Worm (Caenorhabditis elegans) whole organism, late embryonic: ENCODE data around the gene B0198.2.

Experiments
- C38D4.7 ChIP-seq: fragments of 200-800 bp; sonication (Bioruptor generic); optimal IDR thresholded peaks from 2 replicates; lab custom pipeline; 2018; ENCODE audit warnings: mild to moderate bottlenecking, missing genetic modification characterization, moderate library complexity, missing compliant biosample characterization
- F13H6.1 ChIP-seq: sonication (generic microtip); optimal IDR thresholded peaks from 2 replicates; lab custom pipeline; 2016; ENCODE audit warnings: missing genetic modification characterization, missing compliant biosample characterization
- K09A11.1 ChIP-seq: sonication (generic microtip); optimal IDR thresholded peaks from 2 replicates; lab custom pipeline; 2017; ENCODE audit warnings: antibody characterized with exemption, mild to moderate bottlenecking, missing genetic modification characterization, missing compliant biosample characterization; ENCODE audit not compliant: insufficient read depth
- T23F11.4 ChIP-seq: fragments of 200-800 bp; sonication (Bioruptor generic); optimal IDR thresholded peaks from 2 replicates; lab custom pipeline; 2018; ENCODE audit warnings: mild to moderate bottlenecking, missing genetic modification characterization, missing compliant biosample characterization
- ceh-14 ChIP-seq: sonication (generic microtip); optimal IDR thresholded peaks from 2 replicates; lab custom pipeline; 2016; ENCODE audit warnings: missing genotype, missing genetic modification characterization, missing compliant biosample characterization
- ceh-18 ChIP-seq: sonication (generic microtip); optimal IDR thresholded peaks from 2 replicates; lab custom pipeline; 2016; ENCODE audit warnings: missing genetic modification characterization, missing compliant biosample characterization
- ceh-2 ChIP-seq: sonication (generic microtip); optimal IDR thresholded peaks from 2 replicates; lab custom pipeline; 2016; ENCODE audit warnings: missing genotype, missing genetic modification characterization, missing compliant biosample characterization
- ceh-22 ChIP-seq: sonication (generic microtip); optimal IDR thresholded peaks from 2 replicates; lab custom pipeline; 2017; ENCODE audit warnings: missing biosample characterization, missing genetic modification characterization
- ceh-24 ChIP-seq: sonication (generic microtip); optimal IDR thresholded peaks from 2 replicates; lab custom pipeline; 2016; ENCODE audit warnings: mild to moderate bottlenecking, missing genetic modification characterization, missing compliant biosample characterization
- ceh-30 ChIP-seq: fragments of 150-350 bp; optimal IDR thresholded peaks from 2 replicates; lab custom pipeline; 2014; ENCODE audit warnings: missing biosample characterization, missing genetic modification characterization
- ceh-31 ChIP-seq: sonication (generic microtip); optimal IDR thresholded peaks from 2 replicates; lab custom pipeline; 2016; ENCODE audit warnings: missing genetic modification characterization, missing compliant biosample characterization
- ceh-45 ChIP-seq: fragments of 200-800 bp; sonication (Bioruptor generic); IDR thresholded peaks from 2 replicates; pipeline ENCODE4 v1.3.6; 2022; ENCODE audit warnings: missing genetic modification reagents, missing genetic modification characterization, missing compliant biosample characterization
- ceh-6 ChIP-seq: fragments of 200-800 bp; sonication (Bioruptor generic); optimal IDR thresholded peaks from 2 replicates; lab custom pipeline; 2018; ENCODE audit warnings: mild to moderate bottlenecking, missing genetic modification characterization, missing compliant biosample characterization
- che-1 ChIP-seq: sonication (generic microtip); optimal IDR thresholded peaks from 2 replicates; lab custom pipeline; 2016; ENCODE audit warnings: mild to moderate bottlenecking, missing genetic modification characterization, missing compliant biosample characterization
- dmd-4 ChIP-seq: sonication (generic microtip); optimal IDR thresholded peaks from 2 replicates; lab custom pipeline; 2016; ENCODE audit warnings: borderline replicate concordance, missing genetic modification characterization, missing compliant biosample characterization
- dve-1 ChIP-seq: sonication (generic microtip); optimal IDR thresholded peaks from 2 replicates; lab custom pipeline; 2017; ENCODE audit warnings: antibody characterized with exemption, mild to moderate bottlenecking, missing genetic modification characterization, missing compliant biosample characterization
- elt-4 ChIP-seq: sonication (generic microtip); optimal IDR thresholded peaks from 2 replicates; lab custom pipeline; 2016; ENCODE audit warnings: missing genetic modification characterization, missing compliant biosample characterization
- eyg-1 ChIP-seq: sonication (generic microtip); optimal IDR thresholded peaks from 2 replicates; lab custom pipeline; 2016; ENCODE audit warnings: missing genotype, missing genetic modification characterization, missing compliant biosample characterization
- fax-1 ChIP-seq: sonication (generic microtip); optimal IDR thresholded peaks from 2 replicates; lab custom pipeline; 2016; ENCODE audit warnings: missing genotype, missing genetic modification characterization, missing compliant biosample characterization
- fkh-10 ChIP-seq: fragments of 150-350 bp; optimal IDR thresholded peaks from 2 replicates; lab custom pipeline; 2014; ENCODE audit warnings: missing biosample characterization, missing genetic modification reagents, missing genetic modification characterization
- fkh-6 ChIP-seq: sonication (generic microtip); optimal IDR thresholded peaks from 2 replicates; lab custom pipeline; 2016; ENCODE audit warnings: missing genetic modification characterization, missing compliant biosample characterization
- gmeb-2 ChIP-seq: sonication (generic microtip); optimal IDR thresholded peaks from 2 replicates; lab custom pipeline; 2016; ENCODE audit warnings: missing genetic modification characterization, inconsistent platforms, missing compliant biosample characterization
- hlh-13 ChIP-seq: fragments of 200-800 bp; sonication (Bioruptor generic); optimal IDR thresholded peaks from 2 replicates; lab custom pipeline; 2018; ENCODE audit warnings: mild to moderate bottlenecking, missing genetic modification characterization, missing compliant biosample characterization
- hlh-15 ChIP-seq: sonication (generic microtip); optimal IDR thresholded peaks from 2 replicates; lab custom pipeline; 2016; ENCODE audit warnings: missing genetic modification characterization, missing compliant biosample characterization
- hlh-30 ChIP-seq: sonication (generic microtip); optimal IDR thresholded peaks from 2 replicates; lab custom pipeline; 2017; ENCODE audit warnings: antibody characterized with exemption, missing genetic modification characterization, missing compliant biosample characterization; ENCODE audit not compliant: insufficient read depth
- hlh-6 ChIP-seq: sonication (generic microtip); optimal IDR thresholded peaks from 2 replicates; lab custom pipeline; 2016; ENCODE audit warnings: missing genotype, missing genetic modification characterization, missing compliant biosample characterization
- hlh-8 ChIP-seq: sonication (generic microtip); optimal IDR thresholded peaks from 2 replicates; lab custom pipeline; 2016; ENCODE audit warnings: missing genotype, missing genetic modification characterization, missing compliant biosample characterization
- lim-6 ChIP-seq: sonication (generic microtip); optimal IDR thresholded peaks from 2 replicates; lab custom pipeline; 2016; ENCODE audit warnings: missing genetic modification characterization, missing compliant biosample characterization
- lin-11 ChIP-seq: fragments of 200-800 bp; sonication (Bioruptor generic); optimal IDR thresholded peaks from 2 replicates; lab custom pipeline; 2018; ENCODE audit warnings: mild to moderate bottlenecking, missing genetic modification characterization, missing compliant biosample characterization
- mec-3 ChIP-seq: sonication (generic microtip); optimal IDR thresholded peaks from 2 replicates; lab custom pipeline; 2016; ENCODE audit warnings: borderline replicate concordance, missing genetic modification characterization, missing compliant biosample characterization
- nfya-1 ChIP-seq: sonication (generic microtip); optimal IDR thresholded peaks from 2 replicates; lab custom pipeline; 2017; ENCODE audit warnings: missing genetic modification characterization, mild to moderate bottlenecking, missing compliant biosample characterization, antibody characterized with exemption, moderate library complexity
- npax-4 ChIP-seq: sonication (generic microtip); optimal IDR thresholded peaks from 2 replicates; lab custom pipeline; 2016; ENCODE audit warnings: missing genetic modification characterization, missing compliant biosample characterization
- pag-3 ChIP-seq: sonication (generic microtip); optimal IDR thresholded peaks from 2 replicates; lab custom pipeline; 2016; ENCODE audit warnings: missing compliant biosample characterization, missing genetic modification characterization, borderline replicate concordance
- pat-9 ChIP-seq: fragments of 200-800 bp; sonication (Bioruptor generic); optimal IDR thresholded peaks from 2 replicates; lab custom pipeline; 2018; ENCODE audit warnings: mild to moderate bottlenecking, missing genetic modification characterization, moderate library complexity, missing compliant biosample characterization
- pax-1 ChIP-seq: fragments of 150-350 bp; optimal IDR thresholded peaks from 2 replicates; lab custom pipeline; 2014; ENCODE audit warnings: missing biosample characterization, missing genetic modification characterization
- pha-2 ChIP-seq: sonication (generic microtip); optimal IDR thresholded peaks from 2 replicates; lab custom pipeline; 2017; ENCODE audit warnings: mild to moderate bottlenecking, missing genetic modification characterization, missing compliant biosample characterization
- pha-4 ChIP-seq: fragments of 150-350 bp; optimal IDR thresholded peaks from 2 replicates; lab custom pipeline; 2018; ENCODE audit warnings: missing biosample characterization, missing genetic modification reagents, missing genetic modification characterization
- pqm-1 ChIP-seq: sonication (generic microtip); optimal IDR thresholded peaks from 2 replicates; lab custom pipeline; 2016; ENCODE audit warnings: missing genetic modification characterization, missing compliant biosample characterization
- pros-1 ChIP-seq: fragments of 150-350 bp; optimal IDR thresholded peaks from 2 replicates; lab custom pipeline; 2014; ENCODE audit warnings: missing biosample characterization, missing genetic modification reagents, missing genetic modification characterization
- ref-2 ChIP-seq: sonication (generic microtip); optimal IDR thresholded peaks from 2 replicates; lab custom pipeline; 2016; ENCODE audit warnings: missing genetic modification characterization, missing compliant biosample characterization
- rnt-1 ChIP-seq: sonication (generic microtip); optimal IDR thresholded peaks from 2 replicates; lab custom pipeline; 2016; ENCODE audit warnings: missing genetic modification characterization, missing compliant biosample characterization
- syd-9 ChIP-seq: sonication (generic microtip); optimal IDR thresholded peaks from 2 replicates; lab custom pipeline; 2016; ENCODE audit warnings: mild to moderate bottlenecking, missing genetic modification characterization, moderate library complexity, missing compliant biosample characterization
- tbx-2 ChIP-seq: sonication (generic microtip); optimal IDR thresholded peaks from 2 replicates; lab custom pipeline; 2016; ENCODE audit warnings: missing genetic modification characterization, missing compliant biosample characterization
- ttx-3 ChIP-seq: sonication (generic microtip); optimal IDR thresholded peaks from 2 replicates; lab custom pipeline; 2016; ENCODE audit warnings: missing genetic modification reagents, missing genetic modification characterization, missing compliant biosample characterization
- unc-3 ChIP-seq, 2 experiments: fragments of 200-800 bp in 1 of 2; sonication (Bioruptor generic) in 1 of 2; sonication (generic microtip) in 1 of 2; conservative IDR thresholded peaks in 1 of 2; optimal IDR thresholded peaks in 1 of 2; 2 replicates each; pipeline versions ENCODE4 v1.3.6 to Lab custom; 2016 to 2022; ENCODE audit warnings: missing compliant biosample characterization in 2 of 2, missing genetic modification characterization in 2 of 2, missing genetic modification reagents in 1 of 2
- unc-42 ChIP-seq: sonication (generic microtip); optimal IDR thresholded peaks from 2 replicates; lab custom pipeline; 2016; ENCODE audit warnings: missing genotype, missing genetic modification characterization, missing compliant biosample characterization
- unc-55 ChIP-seq: sonication (generic microtip); optimal IDR thresholded peaks from 2 replicates; lab custom pipeline; 2017; ENCODE audit warnings: missing biosample characterization, missing genetic modification reagents, missing genetic modification characterization
- unc-86 ChIP-seq: sonication (generic microtip); optimal IDR thresholded peaks from 2 replicates; lab custom pipeline; 2016; ENCODE audit warnings: missing genetic modification characterization, missing compliant biosample characterization
- ztf-16 ChIP-seq: sonication (generic microtip); optimal IDR thresholded peaks from 2 replicates; lab custom pipeline; 2017; ENCODE audit warnings: missing genetic modification characterization, missing compliant biosample characterization

The B0198.2 gene

ce11 chrX:12007905-12008466, 17.6 kb upstream of the B0198.2 start:
- no peak for TF ChIP-seq pag-3 (tag; lab: Kevin White, UChicago)
- no peak for TF ChIP-seq C38D4.7
- TF ChIP-seq ref-2 (tag; lab: Kevin White, UChicago), result peak; percentile 53
- no peak for TF ChIP-seq che-1 (tag; lab: Kevin White, UChicago)
- TF ChIP-seq, all 69 proteins: peak for 1

ce11 chrX:12017908-12018479, 7.5 kb upstream of the B0198.2 start, which contains the start of the genes nmat-1 and ucr-2.1:
TSS of gene nmat-1 (minus strand) at chrX:12018043.
TSS of gene ucr-2.1 (plus strand) at chrX:12018429.
- TF ChIP-seq hlh-8, result no peak
- TF ChIP-seq lin-11 (tag; lab: Kevin White, UChicago), result no peak
- TF ChIP-seq pqm-1, result peak; percentile 18
- TF ChIP-seq unc-3 (GFP tag; conservative IDR thresholded peaks at IDR 0.05; lab: Robert Waterston, UW), result no peak
- peak; percentile 18 for TF ChIP-seq unc-3 (tag; optimal IDR thresholded peaks at IDR 0.05; lab: Kevin White, UChicago)
- peak; percentile 11 for TF ChIP-seq pha-2
- no peak for TF ChIP-seq npax-4 (tag; lab: Kevin White, UChicago)
- no peak for TF ChIP-seq syd-9 (tag; lab: Kevin White, UChicago)
- no peak for TF ChIP-seq mec-3 (tag; lab: Kevin White, UChicago)
- TF ChIP-seq ceh-14 (tag; lab: Kevin White, UChicago), result peak; percentile 62
- no peak for TF ChIP-seq K09A11.1
- no peak for TF ChIP-seq hlh-13 (GFP tag; lab: Kevin White, UChicago)
- TF ChIP-seq unc-86, result no peak
- peak; percentile 66 for TF ChIP-seq hlh-30 (tag; lab: Kevin White, UChicago)
- TF ChIP-seq fkh-6 (tag; lab: Kevin White, UChicago), result no peak
- no peak for TF ChIP-seq lim-6 (tag; lab: Kevin White, UChicago)
- TF ChIP-seq unc-42 (tag; lab: Kevin White, UChicago), result peak; percentile 33
- TF ChIP-seq dve-1, result peak; percentile 37
- TF ChIP-seq pat-9, result no peak
- TF ChIP-seq ttx-3, result no peak
- TF ChIP-seq ceh-2 (tag; lab: Kevin White, UChicago), result no peak
- peak; percentile 98 for TF ChIP-seq ref-2 (tag; lab: Kevin White, UChicago)
- no peak for TF ChIP-seq ceh-6
- TF ChIP-seq eyg-1, result no peak
- TF ChIP-seq gmeb-2 (tag; lab: Kevin White, UChicago), result no peak
- TF ChIP-seq ztf-16 (tag; lab: Kevin White, UChicago), result peak; percentile 9
- no peak for TF ChIP-seq fax-1 (tag; lab: Kevin White, UChicago)
- peak; percentile 37 for TF ChIP-seq nfya-1 (tag; lab: Kevin White, UChicago)
- TF ChIP-seq T23F11.4, result no peak
- TF ChIP-seq tbx-2 (tag; lab: Kevin White, UChicago), result peak; percentile 54
- no peak for TF ChIP-seq pax-1 (tag; lab: Kevin White, UChicago)
- TF ChIP-seq rnt-1 (tag; lab: Kevin White, UChicago), result peak; percentile 35
- TF ChIP-seq pha-4 (tag; lab: Kevin White, UChicago), result no peak
- no peak for TF ChIP-seq ceh-22 (tag; lab: Kevin White, UChicago)
- no peak for TF ChIP-seq hlh-15 (tag; lab: Kevin White, UChicago)
- peak; percentile 74 for TF ChIP-seq ceh-31
- no peak for TF ChIP-seq elt-4
- TF ChIP-seq dmd-4 (tag; lab: Kevin White, UChicago), result no peak
- TF ChIP-seq che-1 (tag; lab: Kevin White, UChicago), result no peak
- no peak for TF ChIP-seq ceh-24
- TF ChIP-seq ceh-18 (tag; lab: Kevin White, UChicago), result no peak
- TF ChIP-seq ceh-45, result no peak
- TF ChIP-seq ceh-30, result peak; percentile 36
- no peak for TF ChIP-seq fkh-10 (GFP tag; lab: Kevin White, UChicago)
- TF ChIP-seq F13H6.1 (tag; lab: Kevin White, UChicago), result no peak
- TF ChIP-seq unc-55 (GFP tag; lab: Kevin White, UChicago), result peak; percentile 45
- TF ChIP-seq pros-1 (tag; lab: Kevin White, UChicago), result no peak
- no peak for TF ChIP-seq hlh-6 (tag; lab: Kevin White, UChicago)
